Fruit fly (Drosophila melanogaster) S2 (cell line): ENCODE data around the gene drn.

Source experiments
- CG8478 ChIP-seq: fragments of >200 bp; optimal IDR thresholded peaks from 2 replicates; lab custom pipeline; 2018
- CTCF ChIP-seq, 2 experiments: fragments of >200 bp; optimal IDR thresholded peaks; 2 replicates each; lab custom pipeline; 2018

DNA sequence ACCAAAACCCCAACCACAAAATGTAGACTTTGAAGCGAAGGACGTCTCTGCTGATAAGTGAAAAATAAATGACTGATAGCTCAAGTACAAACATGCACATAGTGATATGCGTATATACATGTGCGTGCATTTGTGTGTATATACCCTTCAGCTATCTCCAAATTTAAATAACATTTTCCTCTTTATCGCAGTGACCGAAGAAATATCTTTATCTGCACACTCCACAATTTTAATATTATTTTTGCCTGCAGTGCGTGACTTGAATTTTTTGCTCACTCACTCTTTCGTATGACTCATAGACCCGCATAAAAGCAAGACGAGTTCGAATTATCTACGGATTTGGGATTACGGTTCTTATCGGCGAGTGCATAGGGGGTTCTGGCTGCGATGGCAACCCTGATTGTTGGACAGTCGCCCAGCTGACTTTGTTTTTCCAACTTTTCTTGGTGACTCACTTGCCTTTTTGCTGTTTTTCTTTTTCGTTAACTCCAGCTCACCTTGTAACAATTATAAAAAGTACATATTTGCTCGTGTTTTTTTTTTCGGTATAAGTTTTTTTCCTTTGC, 3.1 kb downstream of the drn start:
- TF ChIP-seq CG8478 (lab: Kevin White, UChicago), result no peak
- TF ChIP-seq CTCF (optimal IDR thresholded peaks at IDR 0.05; lab: Kevin White, UChicago), result no peak
